Worm (Caenorhabditis elegans) whole organism, mixed stage, embryonic: ENCODE results near the gene tbc-7.

Experiments used
- blmp-1 ChIP-seq: fragments of 150-350 bp; optimal IDR thresholded peaks from 2 replicates; lab custom pipeline; 2014; ENCODE audit warnings: missing biosample characterization, missing genetic modification characterization
- ceh-39 ChIP-seq: fragments of 150-350 bp; optimal IDR thresholded peaks from 2 replicates; lab custom pipeline; 2014; ENCODE audit warnings: missing biosample characterization, missing genetic modification characterization
- ceh-43 ChIP-seq: fragments of 200-800 bp; sonication (Bioruptor generic); optimal IDR thresholded peaks from 2 replicates; lab custom pipeline; 2018; ENCODE audit warnings: mild to moderate bottlenecking, missing genetic modification characterization, moderate library complexity, missing compliant biosample characterization
- ceh-83 ChIP-seq: fragments of 200-800 bp; sonication (Bioruptor generic); optimal IDR thresholded peaks from 2 replicates; lab custom pipeline; 2018; ENCODE audit warnings: mild to moderate bottlenecking, missing genetic modification characterization, missing compliant biosample characterization
- ces-1 ChIP-seq: fragments of 150-350 bp; optimal IDR thresholded peaks from 2 replicates; lab custom pipeline; 2014; ENCODE audit warnings: missing biosample characterization, missing genetic modification reagents, missing genetic modification characterization
- cnd-1 ChIP-seq: fragments of 200-800 bp; sonication (Bioruptor generic); optimal IDR thresholded peaks from 2 replicates; lab custom pipeline; 2018; ENCODE audit warnings: mild to moderate bottlenecking, missing genetic modification characterization, missing compliant biosample characterization
- drap-1 ChIP-seq: fragments of 200-800 bp; sonication (Bioruptor generic); optimal IDR thresholded peaks from 3 replicates; lab custom pipeline; 2018; ENCODE audit warnings: mild to moderate bottlenecking, missing genetic modification characterization, missing compliant biosample characterization
- elt-1 ChIP-seq: sonication (generic microtip); optimal IDR thresholded peaks from 2 replicates; lab custom pipeline; 2017; ENCODE audit warnings: missing genetic modification characterization, mild to moderate bottlenecking, missing compliant biosample characterization, antibody characterized with exemption, moderate library complexity, borderline replicate concordance; ENCODE audit not compliant: insufficient read depth
- elt-3 ChIP-seq: fragments of 150-350 bp; optimal IDR thresholded peaks from 2 replicates; lab custom pipeline; 2014; ENCODE audit warnings: missing biosample characterization, missing genetic modification characterization
- flh-1 ChIP-seq: fragments of 200-800 bp; sonication (Bioruptor generic); optimal IDR thresholded peaks from 2 replicates; lab custom pipeline; 2018; ENCODE audit warnings: mild to moderate bottlenecking, missing genetic modification characterization, moderate library complexity, missing compliant biosample characterization
- ham-2 ChIP-seq: fragments of 200-800 bp; sonication (Bioruptor generic); optimal IDR thresholded peaks from 2 replicates; lab custom pipeline; 2018; ENCODE audit warnings: mild to moderate bottlenecking, missing genetic modification characterization, missing compliant biosample characterization
- hlh-1 ChIP-seq: fragments of 150-350 bp; optimal IDR thresholded peaks from 2 replicates; lab custom pipeline; 2014; ENCODE audit warnings: missing biosample characterization, missing genetic modification reagents, missing genetic modification characterization
- lin-32 ChIP-seq: fragments of 200-800 bp; sonication (Bioruptor generic); optimal IDR thresholded peaks from 2 replicates; lab custom pipeline; 2018; ENCODE audit warnings: mild to moderate bottlenecking, missing genetic modification characterization, missing compliant biosample characterization
- lsy-2 ChIP-seq: fragments of 150-350 bp; optimal IDR thresholded peaks from 2 replicates; lab custom pipeline; 2014; ENCODE audit warnings: missing biosample characterization, missing genetic modification characterization
- mab-5 ChIP-seq: fragments of 150-350 bp; optimal IDR thresholded peaks from 2 replicates; lab custom pipeline; 2014; ENCODE audit warnings: missing biosample characterization, missing genetic modification characterization
- mep-1 ChIP-seq: fragments of 150-350 bp; optimal IDR thresholded peaks from 2 replicates; lab custom pipeline; 2017; ENCODE audit warnings: missing biosample characterization, missing genetic modification reagents, missing genetic modification characterization, inconsistent platforms
- mls-2 ChIP-seq: sonication (generic microtip); optimal IDR thresholded peaks from 2 replicates; lab custom pipeline; 2016; ENCODE audit warnings: mild to moderate bottlenecking, missing genetic modification characterization, moderate library complexity, missing compliant biosample characterization
- nhr-12 ChIP-seq: fragments of 150-350 bp; optimal IDR thresholded peaks from 2 replicates; lab custom pipeline; 2014; ENCODE audit warnings: missing biosample characterization, missing genetic modification characterization
- nhr-2 ChIP-seq: fragments of 150-350 bp; optimal IDR thresholded peaks from 2 replicates; lab custom pipeline; 2014; ENCODE audit warnings: missing biosample characterization, missing genetic modification characterization
- nhr-237 ChIP-seq: fragments of 150-350 bp; optimal IDR thresholded peaks from 2 replicates; lab custom pipeline; 2014; ENCODE audit warnings: missing biosample characterization, missing genetic modification characterization
- nhr-28 ChIP-seq: fragments of 150-350 bp; optimal IDR thresholded peaks from 2 replicates; lab custom pipeline; 2014; ENCODE audit warnings: missing biosample characterization, missing genetic modification characterization
- pha-4 ChIP-seq: fragments of 150-350 bp; optimal IDR thresholded peaks from 2 replicates; lab custom pipeline; 2018; ENCODE audit warnings: missing biosample characterization, missing genetic modification reagents, missing genetic modification characterization
- sem-2 ChIP-seq: fragments of 200-800 bp; sonication (Bioruptor generic); optimal IDR thresholded peaks from 2 replicates; lab custom pipeline; 2018; ENCODE audit warnings: mild to moderate bottlenecking, missing genetic modification characterization, missing compliant biosample characterization
- snpc-4 ChIP-seq: fragments of 150-350 bp; optimal IDR thresholded peaks from 2 replicates; lab custom pipeline; 2014; ENCODE audit warnings: missing biosample characterization, missing genetic modification characterization
- sptf-1 ChIP-seq: sonication (generic microtip); optimal IDR thresholded peaks from 2 replicates; lab custom pipeline; 2017; ENCODE audit warnings: mild to moderate bottlenecking, missing genetic modification characterization, moderate library complexity, missing compliant biosample characterization
- tbx-8 ChIP-seq: fragments of 200-800 bp; sonication (Bioruptor generic); optimal IDR thresholded peaks from 2 replicates; lab custom pipeline; 2018; ENCODE audit warnings: mild to moderate bottlenecking, missing genetic modification characterization, moderate library complexity, missing compliant biosample characterization
- unc-120 ChIP-seq: sonication (generic microtip); optimal IDR thresholded peaks from 2 replicates; lab custom pipeline; 2017; ENCODE audit warnings: missing genetic modification characterization, missing compliant biosample characterization; ENCODE audit not compliant: poor library complexity, severe bottlenecking
- unc-39 ChIP-seq: fragments of 150-350 bp; optimal IDR thresholded peaks from 2 replicates; lab custom pipeline; 2014; ENCODE audit warnings: missing biosample characterization, missing genetic modification characterization
- unc-62 ChIP-seq: fragments of 150-350 bp; optimal IDR thresholded peaks from 2 replicates; lab custom pipeline; 2014; ENCODE audit warnings: missing biosample characterization, missing genetic modification reagents, missing genetic modification characterization
- zip-8 ChIP-seq: fragments of 150-350 bp; optimal IDR thresholded peaks from 2 replicates; lab custom pipeline; 2014; ENCODE audit warnings: missing biosample characterization, missing genetic modification characterization
- ztf-11 ChIP-seq: fragments of 150-350 bp; optimal IDR thresholded peaks from 2 replicates; lab custom pipeline; 2014; ENCODE audit warnings: missing biosample characterization, missing genetic modification characterization

Gene tbc-7

ce11 chrX:5086212-5086611 is 47.9 kb upstream of the tbc-7 start:
- TF ChIP-seq blmp-1 = no peak
- no peak for TF ChIP-seq tbx-8
- no peak for TF ChIP-seq ces-1 (GFP tag; lab: Kevin White, UChicago)
- TF ChIP-seq sem-2 = no peak
- TF ChIP-seq mab-5 (tag; lab: Kevin White, UChicago) = no peak
- TF ChIP-seq ceh-39 (tag; lab: Kevin White, UChicago) = no peak
- TF ChIP-seq mep-1 (tag; lab: Kevin White, UChicago) = peak; percentile 14

- TF ChIP-seq cnd-1 (tag; lab: Kevin White, UChicago) = no peak
- no peak for TF ChIP-seq ham-2 (GFP tag; lab: Kevin White, UChicago)
- no peak for TF ChIP-seq elt-1
- TF ChIP-seq pha-4 (tag; lab: Kevin White, UChicago) = no peak
- no peak for TF ChIP-seq ceh-39 (tag; lab: Kevin White, UChicago)
- no peak for TF ChIP-seq unc-62 (GFP tag; lab: Kevin White, UChicago)
- no peak for TF ChIP-seq lsy-2 (tag; lab: Kevin White, UChicago)
Measured at ce11 chrX:5087366-5087891, 46.7 kb upstream of the tbc-7 start, which contains the start of gene pnk-4. pnk-4 (plus strand) TSS chrX:5087841.

ce11 chrX:5093997-5094396 is 40.1 kb upstream of the tbc-7 start:
- TF ChIP-seq nhr-12 (no peak), hlh-1 (tag; lab: Kevin White, UChicago) (no peak), pha-4 (tag; lab: Kevin White, UChicago) (no peak), unc-62 (GFP tag; lab: Kevin White, UChicago) (no peak), elt-3 (no peak), mls-2 (no peak), lsy-2 (tag; lab: Kevin White, UChicago) (no peak), ztf-11 (no peak), unc-120 (tag; lab: Kevin White, UChicago) (no peak), ceh-43 (GFP tag; lab: Kevin White, UChicago) (no peak), nhr-28 (tag; lab: Kevin White, UChicago) (no peak), flh-1 (no peak), elt-1 (no peak), sem-2 (no peak), blmp-1 (no peak), zip-8 (no peak), drap-1 (GFP tag; lab: Kevin White, UChicago) (no peak), unc-39 (tag; lab: Kevin White, UChicago) (no peak)

ce11 chrX:5096967-5097366 is 37.1 kb upstream of the tbc-7 start, which contains the start of gene acn-1:
acn-1 (minus strand) TSS chrX:5097067.
- TF ChIP-seq nhr-12 (no peak), lin-32 (GFP tag; lab: Kevin White, UChicago) (no peak), ces-1 (GFP tag; lab: Kevin White, UChicago) (no peak), sem-2 (no peak)

- TF ChIP-seq nhr-12 = no peak
- peak; percentile 21 for TF ChIP-seq elt-1
- TF ChIP-seq, all 35 proteins: peak for 1
Measured at ce11 chrX:5098935-5099334, 35.1 kb upstream of the tbc-7 start.

- no peak for TF ChIP-seq snpc-4 (tag; lab: Kevin White, UChicago)
- no peak for TF ChIP-seq nhr-2 (tag; lab: Kevin White, UChicago)
- no peak for TF ChIP-seq ceh-39 (tag; lab: Kevin White, UChicago)
- TF ChIP-seq ceh-83 = no peak
- no peak for TF ChIP-seq mab-5 (tag; lab: Kevin White, UChicago)
- TF ChIP-seq sem-2 = no peak
- no peak for TF ChIP-seq mep-1 (tag; lab: Kevin White, UChicago)
- no peak for TF ChIP-seq elt-1
- no peak for TF ChIP-seq nhr-237
- no peak for TF ChIP-seq tbx-8
- no peak for TF ChIP-seq sptf-1 (tag; lab: Kevin White, UChicago)
- no peak for TF ChIP-seq nhr-12
- TF ChIP-seq hlh-1 (tag; lab: Kevin White, UChicago) = no peak
- no peak for TF ChIP-seq lsy-2 (tag; lab: Kevin White, UChicago)
- no peak for TF ChIP-seq unc-120 (tag; lab: Kevin White, UChicago)
Measured at ce11 chrX:5100738-5101379, 33.2 kb upstream of the tbc-7 start, which contains the start of gene vit-2. vit-2 (plus strand) TSS chrX:5101042.
